Fruit fly (Drosophila melanogaster): ENCODE results near the gene alphaTub85E.

alphaTub85E gene

DNA sequence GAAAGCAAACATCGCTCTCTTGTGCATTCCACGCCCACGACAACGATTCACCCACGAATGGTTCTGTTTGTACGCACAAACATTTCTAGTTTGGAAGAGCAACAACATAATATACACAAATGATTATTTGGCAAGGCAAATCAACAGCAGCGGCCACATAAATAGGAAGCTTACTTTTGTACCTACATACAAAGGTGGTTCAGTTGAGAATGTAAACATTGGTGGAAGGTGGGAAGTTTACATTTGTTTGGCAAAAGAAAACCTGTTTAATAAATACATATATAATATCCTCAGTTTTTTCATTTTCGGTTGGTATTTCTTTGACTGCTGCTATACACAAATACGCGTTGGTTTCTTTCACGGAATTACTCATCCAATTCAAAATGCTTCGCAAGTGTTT, 30.5 kb downstream of the alphaTub85E start (continued):
- TF ChIP-seq CG17802 (tag; optimal IDR thresholded peaks at IDR 0.05) (peak; percentile 69), wek (GFP tag; optimal IDR thresholded peaks at IDR 0.05) (peak; percentile 80), CG8359 (GFP tag; optimal IDR thresholded peaks at IDR 0.05; ENCODE audit: borderline replicate concordance) (peak; percentile 62), D19B (GFP tag; optimal IDR thresholded peaks at IDR 0.05) (peak; percentile 79), vfl (GFP tag; optimal IDR thresholded peaks at IDR 0.05) (peak; percentile 81), Drgx (GFP tag; IDR thresholded peaks at IDR 0.05) (no peak), CG14965 (GFP tag; optimal IDR thresholded peaks at IDR 0.05; ENCODE audit: borderline replicate concordance) (no peak), lmd (GFP tag; IDR thresholded peaks at IDR 0.05) (no peak), ara (GFP tag; IDR thresholded peaks at IDR 0.05) (no peak), CG4854 (GFP tag; optimal IDR thresholded peaks at IDR 0.05) (peak; percentile 88), az2 (GFP tag; optimal IDR thresholded peaks at IDR 0.05) (peak; percentile 89), trh (GFP tag; optimal IDR thresholded peaks at IDR 0.05) (peak; percentile 45), CG3726 (GFP tag; IDR thresholded peaks at IDR 0.05) (no peak), CG9817 (tag; optimal IDR thresholded peaks at IDR 0.05) (peak; percentile 84), CoRest (tag; optimal IDR thresholded peaks at IDR 0.05) (peak; percentile 90), Hmr (GFP tag; optimal IDR thresholded peaks at IDR 0.05) (peak; percentile 93), CG15696 (tag; optimal IDR thresholded peaks at IDR 0.05) (peak; percentile 69), sug (tag; optimal IDR thresholded peaks at IDR 0.05) (peak; percentile 60), Dek (tag; optimal IDR thresholded peaks at IDR 0.05) (peak; percentile 89), CG10366 (GFP tag; IDR thresholded peaks at IDR 0.05) (no peak), cwo (GFP tag; optimal IDR thresholded peaks at IDR 0.05) (peak; percentile 81), bsh (GFP tag; optimal IDR thresholded peaks at IDR 0.05) (peak in 1 of 2 experiments; percentile 90), sna (GFP tag; IDR thresholded peaks at IDR 0.05; ENCODE audit: partially characterized antibody) (no peak), C15 (GFP tag; IDR thresholded peaks at IDR 0.05) (no peak), lbe (GFP tag; optimal IDR thresholded peaks at IDR 0.05) (peak; percentile 58), CG13287 (GFP tag; IDR thresholded peaks at IDR 0.05; ENCODE audit: partially characterized antibody) (no peak), vvl (GFP tag; IDR thresholded peaks at IDR 0.05) (no peak), CG10959 (GFP tag; IDR thresholded peaks at IDR 0.05) (no peak), al (GFP tag; IDR thresholded peaks at IDR 0.05) (no peak), CG15479 (GFP tag; optimal IDR thresholded peaks at IDR 0.05) (peak; percentile 58), pum (GFP tag; optimal IDR thresholded peaks at IDR 0.05) (peak; percentile 73), abd-A (tag; optimal IDR thresholded peaks at IDR 0.05) (peak; percentile 22), corto (GFP tag; optimal IDR thresholded peaks at IDR 0.05) (no peak), CG5953 (GFP tag; IDR thresholded peaks at IDR 0.05) (no peak), sc (optimal IDR thresholded peaks at IDR 0.05) (no peak), sc (GFP tag; optimal IDR thresholded peaks at IDR 0.05) (peak; percentile 79), btn (GFP tag; optimal IDR thresholded peaks at IDR 0.05) (peak; percentile 46), Nf-YA (GFP tag; IDR thresholded peaks at IDR 0.05) (no peak), fd102C (GFP tag; optimal IDR thresholded peaks at IDR 0.05) (peak; percentile 78), ash1 (GFP tag; optimal IDR thresholded peaks at IDR 0.05) (peak; percentile 47), Xrp1 (GFP tag; IDR thresholded peaks at IDR 0.05) (no peak), CG2889 (GFP tag; IDR thresholded peaks at IDR 0.05) (no peak), dan (GFP tag; IDR thresholded peaks at IDR 0.05) (no peak), CG9876 (GFP tag; optimal IDR thresholded peaks at IDR 0.05) (peak; percentile 38), vnd (GFP tag; IDR thresholded peaks at IDR 0.05; ENCODE audit: partially characterized antibody) (no peak), eve (GFP tag; optimal IDR thresholded peaks at IDR 0.05) (no peak), mam (GFP tag; optimal IDR thresholded peaks at IDR 0.05) (peak; percentile 86), jumu (GFP tag; optimal IDR thresholded peaks at IDR 0.05) (peak; percentile 76), Gug (GFP tag; IDR thresholded peaks at IDR 0.05) (peak; percentile 77), dpn (GFP tag; optimal IDR thresholded peaks at IDR 0.05) (peak; percentile 84 to 87), Lhr (GFP tag; optimal IDR thresholded peaks at IDR 0.05) (peak; percentile 57)

Data from whole organism, embryonic.